Worm (Caenorhabditis elegans) whole organism, L1 larva: ENCODE measurements around the gene W01B6.4.

ENCODE experiments used
- C04F5.9 ChIP-seq: sonication (generic microtip); optimal IDR thresholded peaks from 2 replicates; lab custom pipeline; 2016; ENCODE audit warnings: missing genetic modification characterization, missing compliant biosample characterization
- aha-1 ChIP-seq: fragments of 150-350 bp; optimal IDR thresholded peaks from 2 replicates; lab custom pipeline; 2014; ENCODE audit warnings: missing biosample characterization, missing genetic modification characterization
- aly-2 ChIP-seq: fragments of 150-350 bp; optimal IDR thresholded peaks from 2 replicates; lab custom pipeline; 2014; ENCODE audit warnings: missing biosample characterization, missing genetic modification characterization
- blmp-1 ChIP-seq: fragments of 150-350 bp; optimal IDR thresholded peaks from 2 replicates; lab custom pipeline; 2014; ENCODE audit warnings: missing biosample characterization, missing genetic modification characterization
- ceh-63 ChIP-seq: fragments of 200-800 bp; sonication (Bioruptor generic); optimal IDR thresholded peaks from 2 replicates; lab custom pipeline; 2018; ENCODE audit warnings: mild to moderate bottlenecking, missing genetic modification characterization, missing compliant biosample characterization
- dpl-1 ChIP-seq, 3 experiments: fragments of 150-350 bp in 2 of 3; sonication (generic microtip) in 1 of 3; optimal IDR thresholded peaks; 2 replicates each; lab custom pipeline; 2014 to 2017; ENCODE audit warnings: missing biosample characterization in 3 of 3, missing genetic modification characterization in 3 of 3, missing genetic modification reagents in 3 of 3
- dsc-1 ChIP-seq: sonication (generic microtip); optimal IDR thresholded peaks from 2 replicates; lab custom pipeline; 2016; ENCODE audit warnings: mild to moderate bottlenecking, missing genetic modification characterization, missing compliant biosample characterization
- efl-1 ChIP-seq, 4 experiments: fragments of 150-350 bp; optimal IDR thresholded peaks in 3 of 4; peaks in 1 of 4; 1 replicate in 1 of 4; 2 replicates in 3 of 4; lab custom pipeline; 2014; ENCODE audit warnings: missing biosample characterization in 2 of 4, missing genetic modification characterization in 2 of 4, missing genetic modification reagents in 2 of 4
- efl-3 ChIP-seq: fragments of 200-800 bp; sonication (Bioruptor generic); optimal IDR thresholded peaks from 2 replicates; lab custom pipeline; 2018; ENCODE audit warnings: mild to moderate bottlenecking, missing genetic modification characterization, missing compliant biosample characterization
- elt-3 ChIP-seq, 6 experiments: fragments of 150-350 bp in 1 of 6; sonication (generic microtip); optimal IDR thresholded peaks; 2 replicates each; lab custom pipeline; 2017 to 2018; ENCODE audit warnings: missing biosample characterization in 6 of 6, missing genetic modification characterization in 6 of 6, inconsistent platforms in 1 of 6
- fkh-4 ChIP-seq: sonication (generic microtip); optimal IDR thresholded peaks from 2 replicates; lab custom pipeline; 2016; ENCODE audit warnings: missing compliant biosample characterization, missing genetic modification characterization, borderline replicate concordance
- grh-1 ChIP-seq: fragments of 200-800 bp; sonication (Bioruptor generic); IDR thresholded peaks from 2 replicates; pipeline ENCODE4 v1.3.6; 2022; ENCODE audit warnings: missing genetic modification reagents, missing genetic modification characterization, missing compliant biosample characterization
- isw-1 ChIP-seq: fragments of 200-800 bp; sonication (Bioruptor generic); IDR thresholded peaks from 2 replicates; pipeline ENCODE4 v1.3.6; 2022; ENCODE audit warnings: missing genetic modification characterization, missing compliant biosample characterization
- lin-13 ChIP-seq: fragments of 150-350 bp; optimal IDR thresholded peaks from 2 replicates; lab custom pipeline; 2014; ENCODE audit warnings: missing biosample characterization, missing genetic modification reagents, missing genetic modification characterization
- lin-35 ChIP-seq, 2 experiments: fragments of 150-350 bp; optimal IDR thresholded peaks; 2 replicates each; lab custom pipeline; 2014; ENCODE audit warnings: missing biosample characterization in 2 of 2, missing genetic modification characterization in 2 of 2, missing genetic modification reagents in 2 of 2
- lsy-2 ChIP-seq, 2 experiments: fragments of 150-350 bp; optimal IDR thresholded peaks; 2 replicates each; lab custom pipeline; 2014; ENCODE audit warnings: missing biosample characterization in 2 of 2, missing genetic modification characterization in 2 of 2
- mab-9 ChIP-seq: fragments of 200-800 bp; sonication (Bioruptor generic); IDR thresholded peaks from 2 replicates; pipeline ENCODE4 v1.3.6; 2022; ENCODE audit warnings: missing genetic modification reagents, missing genetic modification characterization, missing compliant biosample characterization
- mdl-1 ChIP-seq, 2 experiments: fragments of 150-350 bp; optimal IDR thresholded peaks; 2 replicates each; lab custom pipeline; 2014 to 2017; ENCODE audit warnings: missing biosample characterization in 2 of 2, missing genetic modification characterization in 2 of 2, inconsistent platforms in 1 of 2
- nhr-11 ChIP-seq: fragments of 150-350 bp; optimal IDR thresholded peaks from 2 replicates; lab custom pipeline; 2014; ENCODE audit warnings: missing biosample characterization, missing genetic modification characterization
- nhr-19 ChIP-seq: fragments of 200-800 bp; sonication (Bioruptor generic); conservative IDR thresholded peaks from 2 replicates; pipeline ENCODE4 v1.3.6; 2022; ENCODE audit warnings: missing genetic modification characterization, missing compliant biosample characterization
- nhr-20 ChIP-seq: sonication (generic microtip); optimal IDR thresholded peaks from 2 replicates; lab custom pipeline; 2016; ENCODE audit warnings: mild to moderate bottlenecking, missing genetic modification characterization, missing compliant biosample characterization
- nhr-28 ChIP-seq: fragments of 150-350 bp; optimal IDR thresholded peaks from 2 replicates; lab custom pipeline; 2014; ENCODE audit warnings: missing biosample characterization, missing genetic modification characterization
- nhr-84 ChIP-seq: sonication (generic microtip); optimal IDR thresholded peaks from 2 replicates; lab custom pipeline; 2017; ENCODE audit warnings: missing biosample characterization, missing genetic modification characterization
- pag-3 ChIP-seq: sonication (generic microtip); optimal IDR thresholded peaks from 2 replicates; lab custom pipeline; 2017; ENCODE audit warnings: missing genetic modification characterization, mild to moderate bottlenecking, missing compliant biosample characterization, antibody characterized with exemption, borderline replicate concordance; ENCODE audit not compliant: insufficient read depth
- rnt-1 ChIP-seq: sonication (generic microtip); optimal IDR thresholded peaks from 2 replicates; lab custom pipeline; 2016; ENCODE audit warnings: mild to moderate bottlenecking, missing genetic modification characterization, moderate library complexity, missing compliant biosample characterization
- snu-23 ChIP-seq: sonication (generic microtip); optimal IDR thresholded peaks from 2 replicates; lab custom pipeline; 2016; ENCODE audit warnings: missing genetic modification characterization, missing compliant biosample characterization
- sptf-1 ChIP-seq: fragments of 150-350 bp; optimal IDR thresholded peaks from 2 replicates; lab custom pipeline; 2014; ENCODE audit warnings: missing biosample characterization, missing genetic modification characterization
- sup-37 ChIP-seq: fragments of 200-800 bp; sonication (Bioruptor generic); optimal IDR thresholded peaks from 2 replicates; lab custom pipeline; 2018; ENCODE audit warnings: mild to moderate bottlenecking, missing genetic modification characterization, missing compliant biosample characterization
- swsn-7 ChIP-seq: sonication (generic microtip); optimal IDR thresholded peaks from 2 replicates; lab custom pipeline; 2016; ENCODE audit warnings: missing genetic modification characterization, missing compliant biosample characterization
- tlp-1 ChIP-seq: fragments of 150-350 bp; optimal IDR thresholded peaks from 2 replicates; lab custom pipeline; 2014; ENCODE audit warnings: missing biosample characterization, missing genetic modification characterization
- unc-62 ChIP-seq: fragments of 150-350 bp; optimal IDR thresholded peaks from 2 replicates; lab custom pipeline; 2014; ENCODE audit warnings: missing biosample characterization, missing genetic modification reagents, missing genetic modification characterization
- zag-1 ChIP-seq: fragments of 150-350 bp; optimal IDR thresholded peaks from 2 replicates; lab custom pipeline; 2014; ENCODE audit warnings: missing biosample characterization, missing genetic modification characterization

Gene W01B6.4

ce11 chrIV:10095171-10095570 lies 19.9 kb downstream of the W01B6.4 start, which contains the start of the genes C04G2.5 and msp-36:
Gene C04G2.5 (minus strand): TSS chrIV:10095271.
Gene msp-36 (plus strand): TSS chrIV:10095433.
- TF ChIP-seq lin-13 (GFP tag; lab: Kevin White, UChicago): no peak
- TF ChIP-seq nhr-84 (tag; lab: Kevin White, UChicago): no peak

ce11 chrIV:10096881-10097280 lies 21.6 kb downstream of the W01B6.4 start, which contains the start of gene dis-3:
Gene dis-3 (plus strand): TSS chrIV:10097202.
- no peak for TF ChIP-seq fkh-4
- TF ChIP-seq lin-13 (GFP tag; lab: Kevin White, UChicago): no peak
- no peak for TF ChIP-seq pag-3
- TF ChIP-seq blmp-1 (tag; lab: Kevin White, UChicago): peak; percentile 22
- no peak for TF ChIP-seq unc-62
- peak; percentile 1 for TF ChIP-seq rnt-1 (tag; lab: Kevin White, UChicago)
- peak in 1 of 2 experiments; percentile 45 for TF ChIP-seq lin-35 (GFP tag; optimal IDR thresholded peaks at IDR 0.05; lab: Kevin White, UChicago)
- TF ChIP-seq dpl-1 (GFP tag; optimal IDR thresholded peaks at IDR 0.05; lab: Kevin White, UChicago): peak in 1 of 3 experiments; percentile 26
- no peak for TF ChIP-seq nhr-11 (tag; lab: Kevin White, UChicago)
- TF ChIP-seq isw-1 (GFP tag; lab: Robert Waterston, UW): no peak
- peak; percentile 16 to 36 for TF ChIP-seq efl-1 (optimal IDR thresholded peaks at IDR 0.05; lab: Kevin White, UChicago)
- TF ChIP-seq efl-1 (GFP tag; optimal IDR thresholded peaks at IDR 0.05 in 1 of 2; lab: Kevin White, UChicago): peak in 1 of 2 experiments; percentile 57
- TF ChIP-seq snu-23 (GFP tag; lab: Kevin White, UChicago): no peak

ce11 chrIV:10110417-10110816 lies 35.2 kb downstream of the W01B6.4 start, which contains the start of gene egl-38:
Gene egl-38 (minus strand): TSS chrIV:10110517.
- TF ChIP-seq nhr-28 (no peak), fkh-4 (no peak), ceh-63 (GFP tag; lab: Kevin White, UChicago) (no peak), lsy-2 (tag; optimal IDR thresholded peaks at IDR 0.05; lab: Kevin White, UChicago) (no peak), efl-3 (no peak), rnt-1 (tag; lab: Kevin White, UChicago) (no peak), sptf-1 (tag; lab: Kevin White, UChicago) (no peak), aha-1 (tag; lab: Kevin White, UChicago) (no peak), grh-1 (GFP tag; lab: Robert Waterston, UW) (no peak)

- TF ChIP-seq aly-2 (no peak), swsn-7 (tag; lab: Kevin White, UChicago) (no peak), C04F5.9 (tag; lab: Kevin White, UChicago) (no peak)
Measured at ce11 chrIV:10110870-10111269, 35.6 kb downstream of the W01B6.4 start.

- no peak for TF ChIP-seq nhr-19 (GFP tag; lab: Robert Waterston, UW)
- no peak for TF ChIP-seq elt-3 (tag; optimal IDR thresholded peaks at IDR 0.05; lab: Kevin White, UChicago)
- no peak for TF ChIP-seq sup-37 (GFP tag; lab: Kevin White, UChicago)
- TF ChIP-seq mab-9 (GFP tag; lab: Robert Waterston, UW): no peak
- TF ChIP-seq zag-1 (tag; lab: Kevin White, UChicago): no peak
- no peak for TF ChIP-seq nhr-20 (tag; lab: Kevin White, UChicago)
- no peak for TF ChIP-seq lsy-2 (tag; optimal IDR thresholded peaks at IDR 0.05; lab: Kevin White, UChicago)
- TF ChIP-seq mdl-1 (tag; optimal IDR thresholded peaks at IDR 0.05; lab: Kevin White, UChicago): no peak
- TF ChIP-seq grh-1 (GFP tag; lab: Robert Waterston, UW): no peak
- TF ChIP-seq blmp-1 (tag; lab: Kevin White, UChicago): no peak
- no peak for TF ChIP-seq tlp-1 (tag; lab: Kevin White, UChicago)
- no peak for TF ChIP-seq lin-13 (GFP tag; lab: Kevin White, UChicago)
- TF ChIP-seq dsc-1 (tag; lab: Kevin White, UChicago): no peak
Measured at ce11 chrIV:10111441-10111840, 36.2 kb downstream of the W01B6.4 start, which contains the start of gene spch-1. Gene spch-1 (minus strand): TSS chrIV:10111541.
